Worm (Caenorhabditis elegans) whole organism, L1 larva: ENCODE measurements around the gene kreg-1.

ENCODE experiments used
- ceh-82 ChIP-seq, 3 experiments: fragments of 150-350 bp in 1 of 3; sonication (generic microtip) in 2 of 3; optimal IDR thresholded peaks; 2 replicates each; lab custom pipeline; 2014 to 2017; ENCODE audit warnings: missing biosample characterization in 3 of 3, missing genetic modification characterization in 3 of 3
- egl-13 ChIP-seq: sonication (generic microtip); optimal IDR thresholded peaks from 2 replicates; lab custom pipeline; 2016; ENCODE audit warnings: missing genotype, missing genetic modification reagents, missing genetic modification characterization, missing compliant biosample characterization
- jun-1 ChIP-seq: fragments of 150-350 bp; optimal IDR thresholded peaks from 2 replicates; lab custom pipeline; 2014; ENCODE audit warnings: missing biosample characterization, missing genetic modification reagents, missing genetic modification characterization
- lin-13 ChIP-seq: fragments of 150-350 bp; optimal IDR thresholded peaks from 2 replicates; lab custom pipeline; 2014; ENCODE audit warnings: missing biosample characterization, missing genetic modification reagents, missing genetic modification characterization
- nhr-11 ChIP-seq: fragments of 150-350 bp; optimal IDR thresholded peaks from 2 replicates; lab custom pipeline; 2014; ENCODE audit warnings: missing biosample characterization, missing genetic modification characterization
- nhr-237 ChIP-seq: fragments of 150-350 bp; optimal IDR thresholded peaks from 2 replicates; lab custom pipeline; 2014; ENCODE audit warnings: missing biosample characterization, missing genetic modification characterization
- nhr-76 ChIP-seq: sonication (generic microtip); optimal IDR thresholded peaks from 2 replicates; lab custom pipeline; 2017; ENCODE audit warnings: missing biosample characterization, missing genetic modification characterization
- nhr-90 ChIP-seq: sonication (generic microtip); optimal IDR thresholded peaks from 2 replicates; lab custom pipeline; 2016; ENCODE audit warnings: mild to moderate bottlenecking, missing genetic modification characterization, missing compliant biosample characterization; ENCODE audit not compliant: poor library complexity
- snpc-4 ChIP-seq: fragments of 150-350 bp; optimal IDR thresholded peaks from 2 replicates; lab custom pipeline; 2014; ENCODE audit warnings: missing biosample characterization, missing genetic modification characterization
- unc-130 ChIP-seq: fragments of 150-350 bp; optimal IDR thresholded peaks from 2 replicates; lab custom pipeline; 2017; ENCODE audit warnings: missing biosample characterization, missing genetic modification characterization, inconsistent platforms
- unc-62 ChIP-seq: fragments of 150-350 bp; optimal IDR thresholded peaks from 2 replicates; lab custom pipeline; 2014; ENCODE audit warnings: missing biosample characterization, missing genetic modification reagents, missing genetic modification characterization
- zag-1 ChIP-seq: fragments of 150-350 bp; optimal IDR thresholded peaks from 2 replicates; lab custom pipeline; 2014; ENCODE audit warnings: missing biosample characterization, missing genetic modification characterization
- ztf-11 ChIP-seq, 2 experiments: sonication (generic microtip); optimal IDR thresholded peaks; 2 replicates each; lab custom pipeline; 2016 to 2017; ENCODE audit warnings: missing genetic modification characterization in 2 of 2, missing biosample characterization in 1 of 2, missing compliant biosample characterization in 1 of 2

ce11 chrX:8754285-8754795 lies 44.8 kb downstream of the kreg-1 start:
- TF ChIP-seq jun-1 (no peak), egl-13 (tag; lab: Kevin White, UChicago) (no peak), nhr-90 (no peak), nhr-76 (tag; lab: Kevin White, UChicago) (no peak), ceh-82 (tag; optimal IDR thresholded peaks at IDR 0.05; lab: Kevin White, UChicago) (no peak), snpc-4 (tag; lab: Kevin White, UChicago) (no peak), ztf-11 (tag; optimal IDR thresholded peaks at IDR 0.05; lab: Kevin White, UChicago) (no peak), nhr-237 (no peak), lin-13 (GFP tag; lab: Kevin White, UChicago) (no peak), unc-130 (no peak), nhr-11 (tag; lab: Kevin White, UChicago) (no peak), unc-62 (GFP tag; lab: Kevin White, UChicago) (no peak), zag-1 (tag; lab: Kevin White, UChicago) (no peak)
